Worm (Caenorhabditis elegans): ENCODE measurements around the gene T04F8.7.

T04F8.7 gene

ce11 chrX:11700263-11700662 is 19.5 kb upstream of the T04F8.7 start, which contains the start of gene C44C10.15:
Gene C44C10.15, minus strand, starts transcription at chrX:11700363.
- no peak for TF ChIP-seq sptf-1 (tag; optimal IDR thresholded peaks at IDR 0.05)
- TF ChIP-seq lin-32 (GFP tag; optimal IDR thresholded peaks at IDR 0.05) = no peak
- TF ChIP-seq ham-2 (GFP tag; optimal IDR thresholded peaks at IDR 0.05) = no peak
- TF ChIP-seq ztf-11 (tag; optimal IDR thresholded peaks at IDR 0.05) = no peak
- TF ChIP-seq blmp-1 (tag; optimal IDR thresholded peaks at IDR 0.05) = no peak

DNA sequence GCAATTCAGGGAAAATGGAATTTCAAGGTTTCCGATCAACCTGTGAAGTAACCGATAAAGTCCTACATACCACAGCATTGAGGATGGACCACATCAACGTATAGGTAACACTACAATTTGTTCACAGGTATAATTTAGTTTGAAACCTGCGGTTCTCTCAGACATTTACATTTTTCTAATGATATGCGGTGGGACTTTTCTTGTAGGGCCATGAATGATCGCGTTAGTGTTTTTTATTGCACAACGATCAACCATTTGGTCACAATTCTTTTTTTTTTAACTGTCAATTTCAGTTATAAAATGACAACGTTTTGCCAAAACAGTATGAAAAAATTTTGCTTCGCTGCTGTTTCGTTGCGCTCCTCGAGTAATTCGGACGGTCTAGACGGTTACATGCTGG is 15.9 kb upstream of the T04F8.7 start, which contains the start of gene C44C10.12:
Gene C44C10.12 (plus strand): TSS at position 301 of the 400 bp plus-strand sequence.
- TF ChIP-seq pha-4 (tag; optimal IDR thresholded peaks at IDR 0.05) = no peak
- no peak for TF ChIP-seq sptf-1 (tag; optimal IDR thresholded peaks at IDR 0.05)
- TF ChIP-seq nhr-28 (tag; optimal IDR thresholded peaks at IDR 0.05) = no peak
- no peak for TF ChIP-seq ces-1 (GFP tag; optimal IDR thresholded peaks at IDR 0.05)
- TF ChIP-seq bed-3 (GFP tag; optimal IDR thresholded peaks at IDR 0.05) = no peak
- TF ChIP-seq hlh-1 (tag; optimal IDR thresholded peaks at IDR 0.05) = no peak
- no peak for TF ChIP-seq drap-1 (GFP tag; optimal IDR thresholded peaks at IDR 0.05)
- TF ChIP-seq nhr-2 (tag; optimal IDR thresholded peaks at IDR 0.05) = no peak
- TF ChIP-seq unc-120 (tag; optimal IDR thresholded peaks at IDR 0.05; ENCODE audit: poor library complexity, severe bottlenecking) = no peak
- no peak for TF ChIP-seq ceh-43 (GFP tag; optimal IDR thresholded peaks at IDR 0.05)
- TF ChIP-seq tbx-8 (GFP tag; optimal IDR thresholded peaks at IDR 0.05) = no peak
- no peak for TF ChIP-seq lin-32 (GFP tag; optimal IDR thresholded peaks at IDR 0.05)

ce11 chrX:11693092-11693491 is 12.3 kb upstream of the T04F8.7 start, which contains the start of gene smcl-1:
Gene smcl-1, plus strand, starts transcription at chrX:11693464.
- peak; percentile 34 for TF ChIP-seq mep-1 (tag; optimal IDR thresholded peaks at IDR 0.05)
- no peak for TF ChIP-seq lsy-2 (tag; optimal IDR thresholded peaks at IDR 0.05)
- no peak for TF ChIP-seq ztf-11 (tag; optimal IDR thresholded peaks at IDR 0.05)
- peak; percentile 5 for TF ChIP-seq nhr-2 (tag; optimal IDR thresholded peaks at IDR 0.05)
- no peak for TF ChIP-seq ceh-39 (tag; optimal IDR thresholded peaks at IDR 0.05)
- no peak for TF ChIP-seq elt-3 (tag; optimal IDR thresholded peaks at IDR 0.05)
- no peak for TF ChIP-seq sem-2 (GFP tag; optimal IDR thresholded peaks at IDR 0.05)
- TF ChIP-seq ces-1 (GFP tag; optimal IDR thresholded peaks at IDR 0.05) = no peak
- no peak for TF ChIP-seq blmp-1 (tag; optimal IDR thresholded peaks at IDR 0.05)
- TF ChIP-seq hlh-1 (tag; optimal IDR thresholded peaks at IDR 0.05) = peak; percentile 34
- no peak for TF ChIP-seq cnd-1 (tag; optimal IDR thresholded peaks at IDR 0.05)
- no peak for TF ChIP-seq ceh-43 (GFP tag; optimal IDR thresholded peaks at IDR 0.05)
- no peak for TF ChIP-seq lin-13 (tag; optimal IDR thresholded peaks at IDR 0.05)

DNA sequence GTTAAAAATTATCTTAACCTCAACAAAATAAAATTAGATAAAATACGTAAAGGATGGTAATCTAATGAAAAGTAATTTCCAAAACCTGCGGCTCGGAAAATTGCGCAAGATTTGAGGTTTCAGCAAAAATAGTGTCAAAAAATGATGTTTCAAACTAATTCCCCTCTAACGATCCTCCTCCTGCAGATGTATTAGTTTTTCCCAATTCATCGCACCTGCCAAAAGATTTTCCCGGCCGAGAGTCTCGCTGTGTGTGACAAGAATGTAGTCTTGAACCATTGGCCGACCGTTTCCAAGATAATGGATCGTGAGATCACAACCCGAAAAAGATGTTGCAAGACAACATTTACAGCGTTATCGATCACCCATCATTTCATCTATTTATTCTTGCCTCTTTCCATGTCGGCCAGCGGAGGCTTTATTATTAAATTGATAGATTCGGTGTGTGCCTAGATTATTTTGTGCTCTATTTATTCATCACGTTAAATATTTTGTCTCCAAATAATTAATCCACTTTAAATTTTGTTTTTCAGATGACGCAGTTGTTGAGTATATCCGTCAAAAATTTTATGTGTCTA is 9.3 kb upstream of the T04F8.7 start, which contains the start of the genes C44C10.10 and C44C10.5:
Gene C44C10.10 (plus strand): TSS at position 301 of the 578 bp plus-strand sequence.
Gene C44C10.5 (plus strand): TSS at position 528 of the 578 bp plus-strand sequence.
- TF ChIP-seq elt-1 (tag; optimal IDR thresholded peaks at IDR 0.05; ENCODE audit: borderline replicate concordance, insufficient read depth) (peak; percentile 30), lin-32 (GFP tag; optimal IDR thresholded peaks at IDR 0.05) (no peak)

DNA sequence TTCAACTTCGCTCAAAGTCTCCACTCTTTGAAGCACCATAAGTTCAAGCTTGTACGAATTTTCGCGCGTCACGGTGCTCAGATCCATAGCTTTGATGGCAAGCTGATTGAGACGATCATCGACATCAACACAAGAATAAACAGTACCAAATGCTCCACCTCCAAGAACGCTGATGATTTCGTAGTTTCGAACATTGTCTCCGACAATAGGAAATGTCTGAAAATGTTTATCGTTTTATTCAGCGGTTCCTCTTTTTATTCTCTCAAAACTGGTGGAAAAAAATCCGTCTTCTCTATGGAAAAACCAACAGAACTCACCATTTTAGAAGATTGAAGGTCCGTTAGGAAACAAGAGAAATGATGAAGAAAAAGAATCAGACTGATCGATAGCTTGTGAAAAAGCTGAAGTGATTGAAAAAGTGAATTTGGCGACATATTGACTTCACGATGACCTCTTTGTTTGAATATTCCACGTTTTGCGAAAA is 7.1 kb upstream of the T04F8.7 start, which contains the start of gene C44C10.7:
Gene C44C10.7 (minus strand): TSS at position 434 of the 484 bp plus-strand sequence.
- TF ChIP-seq nhr-76 (tag; optimal IDR thresholded peaks at IDR 0.05) (no peak), nhr-12 (tag; optimal IDR thresholded peaks at IDR 0.05) (no peak), unc-120 (tag; optimal IDR thresholded peaks at IDR 0.05; ENCODE audit: poor library complexity, severe bottlenecking) (no peak), blmp-1 (tag; optimal IDR thresholded peaks at IDR 0.05) (no peak), sem-2 (GFP tag; optimal IDR thresholded peaks at IDR 0.05) (no peak), M03D4.4 (tag; optimal IDR thresholded peaks at IDR 0.05) (no peak), nhr-28 (tag; optimal IDR thresholded peaks at IDR 0.05) (no peak), ceh-39 (tag; optimal IDR thresholded peaks at IDR 0.05) (no peak), pha-4 (tag; optimal IDR thresholded peaks at IDR 0.05) (no peak), ham-2 (GFP tag; optimal IDR thresholded peaks at IDR 0.05) (no peak), drap-1 (GFP tag; optimal IDR thresholded peaks at IDR 0.05) (no peak), sptf-1 (tag; optimal IDR thresholded peaks at IDR 0.05) (no peak), bed-3 (GFP tag; optimal IDR thresholded peaks at IDR 0.05) (no peak), lsy-2 (tag; optimal IDR thresholded peaks at IDR 0.05) (no peak), unc-62 (GFP tag; optimal IDR thresholded peaks at IDR 0.05) (no peak), tbx-8 (GFP tag; optimal IDR thresholded peaks at IDR 0.05) (no peak), hlh-1 (tag; optimal IDR thresholded peaks at IDR 0.05) (no peak), elt-1 (tag; optimal IDR thresholded peaks at IDR 0.05; ENCODE audit: borderline replicate concordance, insufficient read depth) (no peak), lin-13 (tag; optimal IDR thresholded peaks at IDR 0.05) (no peak), ceh-83 (GFP tag; optimal IDR thresholded peaks at IDR 0.05) (no peak)
